Fruit fly (Drosophila melanogaster) whole organism, embryonic: Measurements from ENCODE around the gene CG17754.
A peak's percentile ranks its signal among the peaks of the same experiment; 100 is the strongest.

Experiments used
- Aef1 ChIP-seq: fragments of 200-800 bp; sonication (Bioruptor generic); IDR thresholded peaks from 3 replicates; pipeline ENCODE4 v1.3.6; 2022; ENCODE audit warnings: missing biosample characterization, missing genetic modification characterization
- CG10267 ChIP-seq: fragments of 200-800 bp; sonication (Bioruptor generic); optimal IDR thresholded peaks from 2 replicates; lab custom pipeline; 2018; ENCODE audit warnings: missing biosample characterization, mild to moderate bottlenecking, missing genetic modification characterization, moderate library complexity
- CG11504 ChIP-seq: fragments of 200-800 bp; sonication (Bioruptor generic); optimal IDR thresholded peaks from 3 replicates; lab custom pipeline; 2019; ENCODE audit warnings: missing biosample characterization, mild to moderate bottlenecking, missing genetic modification characterization, moderate library complexity
- CG12769 ChIP-seq: fragments of 200-800 bp; sonication (Bioruptor generic); optimal IDR thresholded peaks from 2 replicates; lab custom pipeline; 2019; ENCODE audit warnings: missing biosample characterization, mild to moderate bottlenecking, missing genetic modification characterization, moderate library complexity
- CG13287 ChIP-seq: fragments of 200-800 bp; sonication (Bioruptor generic); IDR thresholded peaks from 2 replicates; pipeline ENCODE4 v1.3.6; 2022; ENCODE audit warnings: missing biosample characterization, missing genetic modification characterization; ENCODE audit not compliant: partially characterized antibody
- CG13424 ChIP-seq: fragments of 200-800 bp; sonication (Bioruptor generic); optimal IDR thresholded peaks from 2 replicates; lab custom pipeline; 2019; ENCODE audit warnings: missing biosample characterization, mild to moderate bottlenecking, missing genetic modification characterization, moderate library complexity
- CG14710 ChIP-seq: fragments of 200-800 bp; sonication (Bioruptor generic); optimal IDR thresholded peaks from 3 replicates; lab custom pipeline; 2019; ENCODE audit warnings: missing biosample characterization, mild to moderate bottlenecking, missing genetic modification characterization, moderate library complexity
- CG15011 ChIP-seq: fragments of 200-800 bp; sonication (Bioruptor generic); optimal IDR thresholded peaks from 3 replicates; lab custom pipeline; 2018; ENCODE audit warnings: missing biosample characterization, mild to moderate bottlenecking, missing genetic modification characterization
- CG1602 ChIP-seq: fragments of 200-800 bp; sonication (Bioruptor generic); optimal IDR thresholded peaks from 3 replicates; lab custom pipeline; 2016; ENCODE audit warnings: missing biosample characterization, missing genetic modification characterization
- CG2116 ChIP-seq: fragments of 200-800 bp; sonication (Bioruptor generic); optimal IDR thresholded peaks from 3 replicates; lab custom pipeline; 2018; ENCODE audit warnings: missing biosample characterization, mild to moderate bottlenecking, missing genetic modification characterization
- CG2129 ChIP-seq: fragments of 200-800 bp; sonication (Bioruptor generic); IDR thresholded peaks from 2 replicates; pipeline ENCODE4 v1.3.6; 2022; ENCODE audit warnings: missing biosample characterization, missing genetic modification characterization; ENCODE audit not compliant: partially characterized antibody
- CG2202 ChIP-seq: fragments of 200-800 bp; sonication (Bioruptor generic); optimal IDR thresholded peaks from 2 replicates; lab custom pipeline; 2018; ENCODE audit warnings: missing biosample characterization, mild to moderate bottlenecking, missing genetic modification characterization
- CG3065 ChIP-seq: fragments of 200-800 bp; sonication (Bioruptor generic); optimal IDR thresholded peaks from 2 replicates; lab custom pipeline; 2016; ENCODE audit warnings: missing biosample characterization, missing genetic modification characterization
- CG31224 ChIP-seq: fragments of 200-800 bp; sonication (Bioruptor generic); IDR thresholded peaks from 2 replicates; pipeline ENCODE4 v1.3.6; 2022; ENCODE audit warnings: missing biosample characterization, missing genetic modification characterization
- CG3163 ChIP-seq: fragments of 200-800 bp; sonication (Bioruptor generic); optimal IDR thresholded peaks from 3 replicates; lab custom pipeline; 2016; ENCODE audit warnings: missing biosample characterization, missing genetic modification characterization
- CG32532 ChIP-seq: fragments of 200-800 bp; sonication (Bioruptor generic); IDR thresholded peaks from 2 replicates; pipeline ENCODE4 v1.3.6; 2022; ENCODE audit warnings: missing biosample characterization, missing genetic modification characterization
- CG4707 ChIP-seq: fragments of 200-800 bp; sonication (Bioruptor generic); optimal IDR thresholded peaks from 2 replicates; lab custom pipeline; 2018; ENCODE audit warnings: missing biosample characterization, mild to moderate bottlenecking, missing genetic modification characterization, moderate library complexity
- CG6683 ChIP-seq: fragments of 200-800 bp; sonication (Bioruptor generic); optimal IDR thresholded peaks from 2 replicates; lab custom pipeline; 2017; ENCODE audit warnings: missing biosample characterization, mild to moderate bottlenecking, missing genetic modification characterization, missing genetic modification reagents
- CG6765 ChIP-seq: fragments of 200-800 bp; sonication (Bioruptor generic); optimal IDR thresholded peaks from 3 replicates; lab custom pipeline; 2017; ENCODE audit warnings: missing biosample characterization, mild to moderate bottlenecking, missing genetic modification characterization
- CG8359 ChIP-seq: fragments of 200-800 bp; sonication (Bioruptor generic); optimal IDR thresholded peaks from 2 replicates; lab custom pipeline; 2017; ENCODE audit warnings: missing biosample characterization, mild to moderate bottlenecking, missing genetic modification characterization, borderline replicate concordance
- Camta ChIP-seq: fragments of 200-800 bp; sonication (Bioruptor generic); optimal IDR thresholded peaks from 2 replicates; lab custom pipeline; 2016; ENCODE audit warnings: missing biosample characterization, missing genetic modification characterization
- Dek ChIP-seq: fragments of 200-800 bp; sonication (Bioruptor generic); optimal IDR thresholded peaks from 3 replicates; lab custom pipeline; 2019; ENCODE audit warnings: missing biosample characterization, mild to moderate bottlenecking, missing genetic modification characterization, moderate library complexity
- Doc3 ChIP-seq: fragments of 200-800 bp; sonication (Bioruptor generic); IDR thresholded peaks from 3 replicates; pipeline ENCODE4 v1.3.6; 2022; ENCODE audit warnings: missing biosample characterization, missing genetic modification characterization; ENCODE audit not compliant: partially characterized antibody
- Ets97D ChIP-seq: fragments of 200-800 bp; sonication (Bioruptor generic); optimal IDR thresholded peaks from 3 replicates; lab custom pipeline; 2016; ENCODE audit warnings: missing biosample characterization, missing genetic modification characterization
- HmgZ ChIP-seq: fragments of 200-800 bp; sonication (Bioruptor generic); optimal IDR thresholded peaks from 2 replicates; lab custom pipeline; 2018; ENCODE audit warnings: missing biosample characterization, mild to moderate bottlenecking, missing genetic modification characterization
- Lim3 ChIP-seq: fragments of 200-800 bp; sonication (Bioruptor generic); IDR thresholded peaks from 2 replicates; pipeline ENCODE4 v1.3.6; 2022; ENCODE audit warnings: missing biosample characterization, missing genetic modification characterization
- Max ChIP-seq: fragments of 200-800 bp; sonication (Bioruptor generic); optimal IDR thresholded peaks from 2 replicates; lab custom pipeline; 2016; ENCODE audit warnings: missing biosample characterization, mild to moderate bottlenecking, missing genetic modification characterization
- NC2α ChIP-seq: fragments of 200-800 bp; sonication (Bioruptor generic); optimal IDR thresholded peaks from 2 replicates; lab custom pipeline; 2016; ENCODE audit warnings: missing biosample characterization, missing genetic modification characterization
- Oli ChIP-seq: fragments of 200-800 bp; sonication (Bioruptor generic); optimal IDR thresholded peaks from 2 replicates; lab custom pipeline; 2018; ENCODE audit warnings: missing biosample characterization, mild to moderate bottlenecking, missing genetic modification characterization, moderate library complexity
- Optix ChIP-seq: fragments of 200-800 bp; sonication (Bioruptor generic); IDR thresholded peaks from 3 replicates; pipeline ENCODE4 v1.3.6; 2022; ENCODE audit warnings: missing biosample characterization, missing genetic modification characterization
- Rfx ChIP-seq: fragments of 200-800 bp; sonication (Bioruptor generic); IDR thresholded peaks from 2 replicates; pipeline ENCODE4 v1.3.6; 2022; ENCODE audit warnings: missing biosample characterization, missing genetic modification characterization
- TFAM ChIP-seq: fragments of 200-800 bp; sonication (Bioruptor generic); optimal IDR thresholded peaks from 2 replicates; lab custom pipeline; 2017; ENCODE audit warnings: missing biosample characterization, missing genetic modification characterization, inconsistent platforms
- Tbp ChIP-seq: fragments of >200 bp; optimal IDR thresholded peaks from 2 replicates; lab custom pipeline; 2018; ENCODE audit warnings: missing biosample characterization, missing genetic modification characterization
- amos ChIP-seq: fragments of 200-800 bp; sonication (Bioruptor generic); IDR thresholded peaks from 2 replicates; pipeline ENCODE4 v1.3.6; 2022; ENCODE audit warnings: missing biosample characterization, missing genetic modification characterization; ENCODE audit not compliant: partially characterized antibody
- btn ChIP-seq: fragments of 200-800 bp; sonication (Bioruptor generic); optimal IDR thresholded peaks from 2 replicates; lab custom pipeline; 2016; ENCODE audit warnings: missing biosample characterization, missing genetic modification characterization
- crc ChIP-seq: fragments of 200-800 bp; sonication (Bioruptor generic); optimal IDR thresholded peaks from 2 replicates; lab custom pipeline; 2016; ENCODE audit warnings: missing biosample characterization, missing genetic modification characterization
- crp ChIP-seq, 2 experiments: fragments of 200-800 bp; sonication (Bioruptor generic); optimal IDR thresholded peaks; 2 replicates in 1 of 2; 3 replicates in 1 of 2; lab custom pipeline; 2017; ENCODE audit warnings: missing biosample characterization in 2 of 2, missing genetic modification characterization in 2 of 2, mild to moderate bottlenecking in 1 of 2, moderate library complexity in 1 of 2
- dan ChIP-seq: fragments of 200-800 bp; sonication (Bioruptor generic); IDR thresholded peaks from 2 replicates; pipeline ENCODE4 v1.3.6; 2022; ENCODE audit warnings: missing biosample characterization, missing genetic modification characterization
- dpn ChIP-seq, 2 experiments: fragments of 200-800 bp; sonication (Bioruptor generic); optimal IDR thresholded peaks; 3 replicates each; lab custom pipeline; 2016; ENCODE audit warnings: missing biosample characterization in 2 of 2, missing genetic modification characterization in 2 of 2
- emc ChIP-seq: fragments of 200-800 bp; sonication (Bioruptor generic); optimal IDR thresholded peaks from 2 replicates; lab custom pipeline; 2016; ENCODE audit warnings: missing biosample characterization, missing genetic modification characterization
- fd96Cb ChIP-seq: fragments of 200-800 bp; sonication (Bioruptor generic); optimal IDR thresholded peaks from 2 replicates; lab custom pipeline; 2018; ENCODE audit warnings: missing biosample characterization, mild to moderate bottlenecking, missing genetic modification characterization, moderate library complexity
- hth ChIP-seq: fragments of >200 bp; optimal IDR thresholded peaks from 2 replicates; lab custom pipeline; 2017; ENCODE audit warnings: inconsistent platforms
- lilli ChIP-seq: fragments of 200-800 bp; sonication (Bioruptor generic); optimal IDR thresholded peaks from 3 replicates; lab custom pipeline; 2016; ENCODE audit warnings: missing biosample characterization, missing genetic modification characterization
- mirr ChIP-seq: fragments of 200-800 bp; sonication (Bioruptor generic); optimal IDR thresholded peaks from 3 replicates; lab custom pipeline; 2018; ENCODE audit warnings: missing biosample characterization, mild to moderate bottlenecking, missing genetic modification characterization
- peb ChIP-seq: fragments of 200-800 bp; sonication (Bioruptor generic); IDR thresholded peaks from 2 replicates; pipeline ENCODE4 v1.3.6; 2022; ENCODE audit warnings: missing biosample characterization, missing genetic modification characterization
- pnt ChIP-seq: fragments of 200-800 bp; sonication (Bioruptor generic); optimal IDR thresholded peaks from 3 replicates; lab custom pipeline; 2016; ENCODE audit warnings: missing biosample characterization, missing genetic modification characterization
- seq ChIP-seq: fragments of 200-800 bp; sonication (Bioruptor generic); IDR thresholded peaks from 2 replicates; pipeline ENCODE4 v1.3.6; 2022; ENCODE audit warnings: missing biosample characterization, missing genetic modification characterization
- tin ChIP-seq: fragments of 200-800 bp; sonication (Bioruptor generic); optimal IDR thresholded peaks from 3 replicates; lab custom pipeline; 2016; ENCODE audit warnings: missing biosample characterization, missing genetic modification characterization
- unpg ChIP-seq: fragments of 200-800 bp; sonication (Bioruptor generic); optimal IDR thresholded peaks from 3 replicates; lab custom pipeline; 2018; ENCODE audit warnings: missing biosample characterization, mild to moderate bottlenecking, missing genetic modification characterization, moderate library complexity
- usp ChIP-seq: fragments of >200 bp; optimal IDR thresholded peaks from 2 replicates; lab custom pipeline; 2017; ENCODE audit warnings: missing biosample characterization, missing genetic modification characterization
- wor ChIP-seq: fragments of 200-800 bp; sonication (Bioruptor generic); IDR thresholded peaks from 2 replicates; pipeline ENCODE4 v1.3.6; 2022; ENCODE audit warnings: missing biosample characterization, missing genetic modification characterization

The CG17754 gene

dm6 chrX:9247171-9247783, 2.9 kb upstream of the CG17754 start, which contains the start of the genes amx and Dsor1 (continued):
- TF ChIP-seq CG10267 (tag; lab: Kevin White, UChicago) = peak; percentile 12
- no peak for TF ChIP-seq pnt
- TF ChIP-seq fd96Cb (tag; lab: Kevin White, UChicago) = no peak
- no peak for TF ChIP-seq Doc3 (GFP tag; lab: Robert Waterston, UW)
- 0 out of 3 replicates have a peak, but pooled peaks have one; percentile 30 for TF ChIP-seq Aef1
- TF ChIP-seq CG13424 (tag; lab: Kevin White, UChicago) = no peak
- no peak for TF ChIP-seq lilli (GFP tag; lab: Kevin White, UChicago)
- no peak for TF ChIP-seq dan (GFP tag; lab: Robert Waterston, UW)
- TF ChIP-seq CG6683 (GFP tag; lab: Kevin White, UChicago) = no peak
- TF ChIP-seq CG13287 (GFP tag; lab: Robert Waterston, UW) = no peak
- TF ChIP-seq Tbp (GFP tag; lab: Kevin White, UChicago) = peak; percentile 23
- TF ChIP-seq peb (GFP tag; lab: Robert Waterston, UW) = no peak
- no peak for TF ChIP-seq tin
- no peak for TF ChIP-seq Optix
- TF ChIP-seq emc (GFP tag; lab: Kevin White, UChicago) = no peak
- TF ChIP-seq Camta (GFP tag; lab: Kevin White, UChicago) = no peak
- no peak for TF ChIP-seq CG15011 (GFP tag; lab: Kevin White, UChicago)
- TF ChIP-seq Max (GFP tag; lab: Kevin White, UChicago) = no peak
- TF ChIP-seq TFAM (GFP tag; lab: Kevin White, UChicago) = no peak
- no peak for TF ChIP-seq CG12769 (tag; lab: Kevin White, UChicago)
- TF ChIP-seq Oli (tag; lab: Kevin White, UChicago) = no peak
- no peak for TF ChIP-seq btn
- no peak for TF ChIP-seq CG6765 (GFP tag; lab: Kevin White, UChicago)
- no peak for TF ChIP-seq Rfx (GFP tag; lab: Robert Waterston, UW)
- TF ChIP-seq CG2116 = peak; percentile 31
- no peak for TF ChIP-seq CG32532 (GFP tag; lab: Robert Waterston, UW)
- TF ChIP-seq CG4707 (GFP tag; lab: Kevin White, UChicago) = no peak
- no peak for TF ChIP-seq CG8359 (GFP tag; lab: Kevin White, UChicago)
- TF ChIP-seq CG3163 (GFP tag; lab: Kevin White, UChicago) = no peak
- TF ChIP-seq usp (GFP tag; lab: Kevin White, UChicago) = no peak
- TF ChIP-seq crp (GFP tag; optimal IDR thresholded peaks at IDR 0.05; lab: Kevin White, UChicago) = peak in 1 of 2 experiments; percentile 56
- peak; percentile 9 for TF ChIP-seq HmgZ (tag; lab: Kevin White, UChicago)
- TF ChIP-seq Dek (tag; lab: Kevin White, UChicago) = no peak
- no peak for TF ChIP-seq amos
- TF ChIP-seq wor (GFP tag; lab: Robert Waterston, UW) = no peak
- no peak for TF ChIP-seq mirr (GFP tag; lab: Kevin White, UChicago)
- TF ChIP-seq Lim3 (GFP tag; lab: Robert Waterston, UW) = no peak
- peak; percentile 30 for TF ChIP-seq CG14710 (tag; lab: Kevin White, UChicago)
- TF ChIP-seq unpg = no peak
- TF ChIP-seq CG2202 (tag; lab: Kevin White, UChicago) = no peak
- TF ChIP-seq CG11504 (tag; lab: Kevin White, UChicago) = no peak
- no peak for TF ChIP-seq crc (GFP tag; lab: Kevin White, UChicago)
- no peak for TF ChIP-seq seq
- no peak for TF ChIP-seq CG3065 (GFP tag; lab: Kevin White, UChicago)
- TF ChIP-seq hth (lab: Kevin White, UChicago) = no peak
- no peak for TF ChIP-seq dpn (GFP tag; optimal IDR thresholded peaks at IDR 0.05; lab: Kevin White, UChicago)
- no peak for TF ChIP-seq NC2α
- TF ChIP-seq CG1602 = no peak
- TF ChIP-seq Ets97D (GFP tag; lab: Kevin White, UChicago) = peak; percentile 26
- TF ChIP-seq CG2129 (GFP tag; lab: Robert Waterston, UW) = no peak
- TF ChIP-seq CG31224 (GFP tag; lab: Robert Waterston, UW) = no peak
